Fruit fly (Drosophila melanogaster): ENCODE measurements around the gene CG44774.

Gene CG44774

dm6 chrX:4909938-4910778 is 27.7 kb downstream of the CG44774 start (continued):
- peak; percentile 99 for TF ChIP-seq da (GFP tag; optimal IDR thresholded peaks at IDR 0.05)
- TF ChIP-seq CoRest (tag; optimal IDR thresholded peaks at IDR 0.05) = peak; percentile 100
- TF ChIP-seq MTF-1 (GFP tag; optimal IDR thresholded peaks at IDR 0.05; ENCODE audit: borderline replicate concordance) = peak; percentile 99
- peak; percentile 17; the same call in 1 of the 2 replicates for TF ChIP-seq CG13287 (GFP tag; IDR thresholded peaks at IDR 0.05; ENCODE audit: partially characterized antibody)
- peak; percentile 100 for TF ChIP-seq crc (GFP tag; optimal IDR thresholded peaks at IDR 0.05)
- TF ChIP-seq D19B (GFP tag; optimal IDR thresholded peaks at IDR 0.05) = peak; percentile 98
- TF ChIP-seq PHDP (tag; optimal IDR thresholded peaks at IDR 0.05) = peak; percentile 100
- peak; percentile 100 for TF ChIP-seq sens-2 (GFP tag; IDR thresholded peaks at IDR 0.05)
- TF ChIP-seq CG6272 (GFP tag; IDR thresholded peaks at IDR 0.05) = peak; percentile 100
- peak; percentile 99 for TF ChIP-seq sima (GFP tag; optimal IDR thresholded peaks at IDR 0.05)
- peak; percentile 96 for TF ChIP-seq CG15479 (GFP tag; optimal IDR thresholded peaks at IDR 0.05)
- TF ChIP-seq dpn (GFP tag; optimal IDR thresholded peaks at IDR 0.05) = peak; percentile 100
- peak; percentile 100 for TF ChIP-seq tap (tag; optimal IDR thresholded peaks at IDR 0.05)
- peak; percentile 99 for TF ChIP-seq dm (GFP tag; optimal IDR thresholded peaks at IDR 0.05)
- TF ChIP-seq CG18476 (GFP tag; optimal IDR thresholded peaks at IDR 0.05) = peak; percentile 99
- peak; percentile 100 for TF ChIP-seq CG17385 (GFP tag; optimal IDR thresholded peaks at IDR 0.05)
- peak; percentile 100 for TF ChIP-seq chm (GFP tag; IDR thresholded peaks at IDR 0.05)
- peak; percentile 99 for TF ChIP-seq CG4328 (GFP tag; optimal IDR thresholded peaks at IDR 0.05)
- TF ChIP-seq Six4 (GFP tag; optimal IDR thresholded peaks at IDR 0.05) = peak; percentile 100
- peak; percentile 73 to 97 for TF ChIP-seq insv (GFP tag; optimal IDR thresholded peaks at IDR 0.05)
- no peak for TF ChIP-seq sna (GFP tag; IDR thresholded peaks at IDR 0.05; ENCODE audit: partially characterized antibody)
- peak; percentile 99 for TF ChIP-seq C15 (GFP tag; IDR thresholded peaks at IDR 0.05)
- peak; percentile 28; the same call in 1 of the 2 replicates for TF ChIP-seq CG42726 (GFP tag; IDR thresholded peaks at IDR 0.05; ENCODE audit: partially characterized antibody)
- peak; percentile 99 for TF ChIP-seq jigr1 (GFP tag; IDR thresholded peaks at IDR 0.05)
- peak; percentile 99 for TF ChIP-seq CG7987 (GFP tag; optimal IDR thresholded peaks at IDR 0.05)
- TF ChIP-seq sisA (GFP tag; IDR thresholded peaks at IDR 0.05) = peak; percentile 100
- TF ChIP-seq corto (GFP tag; optimal IDR thresholded peaks at IDR 0.05) = peak; percentile 99
- peak; percentile 90 for TF ChIP-seq pros (GFP tag; optimal IDR thresholded peaks at IDR 0.05)
- peak; percentile 100 for TF ChIP-seq maf-S (GFP tag; optimal IDR thresholded peaks at IDR 0.05)
- peak; percentile 99 for TF ChIP-seq gcm2 (GFP tag; optimal IDR thresholded peaks at IDR 0.05)
- peak; percentile 100 for TF ChIP-seq CG12942 (GFP tag; optimal IDR thresholded peaks at IDR 0.05)
- TF ChIP-seq CG2889 (GFP tag; IDR thresholded peaks at IDR 0.05) = peak; percentile 99
- TF ChIP-seq CG18599 (GFP tag; optimal IDR thresholded peaks at IDR 0.05) = peak; percentile 100
- peak; percentile 99 for TF ChIP-seq gce (GFP tag; IDR thresholded peaks at IDR 0.05)
- TF ChIP-seq CG3281 (GFP tag; optimal IDR thresholded peaks at IDR 0.05) = peak; percentile 100
- peak; percentile 100 for TF ChIP-seq CG4404 (GFP tag; IDR thresholded peaks at IDR 0.05)
- TF ChIP-seq Bteb2 (GFP tag; optimal IDR thresholded peaks at IDR 0.05) = peak; percentile 100
- peak; percentile 100 for TF ChIP-seq CG16779 (GFP tag; IDR thresholded peaks at IDR 0.05)
- TF ChIP-seq Kr (GFP tag; optimal IDR thresholded peaks at IDR 0.05) = peak; percentile 97
- peak; percentile 99 for TF ChIP-seq salm (tag; optimal IDR thresholded peaks at IDR 0.05)
- peak; percentile 98 for TF ChIP-seq CG1603 (tag; optimal IDR thresholded peaks at IDR 0.05)
- TF ChIP-seq hkb (optimal IDR thresholded peaks at IDR 0.05) = no peak
- peak; percentile 100 for TF ChIP-seq hkb (GFP tag; IDR thresholded peaks at IDR 0.05)
- TF ChIP-seq CG12219 (GFP tag; optimal IDR thresholded peaks at IDR 0.05) = peak; percentile 100
- TF ChIP-seq CG33557 (GFP tag; optimal IDR thresholded peaks at IDR 0.05) = peak; percentile 99
- peak; percentile 99 for TF ChIP-seq CG1792 (GFP tag; optimal IDR thresholded peaks at IDR 0.05)
- TF ChIP-seq CG7372 (GFP tag; IDR thresholded peaks at IDR 0.05) = peak; percentile 100
- peak; percentile 100 for TF ChIP-seq odd (GFP tag; optimal IDR thresholded peaks at IDR 0.05)
- TF ChIP-seq Dref (GFP tag; IDR thresholded peaks at IDR 0.05) = peak; percentile 56
